Fruit fly (Drosophila melanogaster) S2 (cell line): ENCODE data around the gene dgt6.

Source experiments
- CG8478 ChIP-seq: fragments of >200 bp; optimal IDR thresholded peaks from 2 replicates; lab custom pipeline; 2018
- CTCF ChIP-seq, 2 experiments: fragments of >200 bp; optimal IDR thresholded peaks; 2 replicates each; lab custom pipeline; 2018

- no peak for TF ChIP-seq CTCF (optimal IDR thresholded peaks at IDR 0.05; lab: Kevin White, UChicago)
- no peak for TF ChIP-seq CG8478 (lab: Kevin White, UChicago)
Measured at dm6 chr3R:29139767-29140755, 9.3 kb upstream of the dgt6 start.
